Worm (Caenorhabditis elegans) whole organism, L1 larva: ENCODE results near the gene Y51A2A.6.

Experiments used
- ama-1 ChIP-seq: fragments of 150-350 bp; optimal IDR thresholded peaks from 2 replicates; lab custom pipeline; 2014
- ceh-82 ChIP-seq, 3 experiments: fragments of 150-350 bp in 1 of 3; sonication (generic microtip) in 2 of 3; optimal IDR thresholded peaks; 2 replicates each; lab custom pipeline; 2014 to 2017; ENCODE audit warnings: missing biosample characterization in 3 of 3, missing genetic modification characterization in 3 of 3
- lin-13 ChIP-seq: fragments of 150-350 bp; optimal IDR thresholded peaks from 2 replicates; lab custom pipeline; 2014; ENCODE audit warnings: missing biosample characterization, missing genetic modification reagents, missing genetic modification characterization
- lin-15B ChIP-seq: fragments of 150-350 bp; sonication (generic microtip); optimal IDR thresholded peaks from 3 replicates; lab custom pipeline; 2014; ENCODE audit warnings: missing biosample characterization, missing genetic modification characterization
- lin-35 ChIP-seq, 2 experiments: fragments of 150-350 bp; optimal IDR thresholded peaks; 2 replicates each; lab custom pipeline; 2014; ENCODE audit warnings: missing biosample characterization in 2 of 2, missing genetic modification characterization in 2 of 2, missing genetic modification reagents in 2 of 2
- mep-1 ChIP-seq: fragments of 150-350 bp; optimal IDR thresholded peaks from 2 replicates; lab custom pipeline; 2014; ENCODE audit warnings: missing biosample characterization, missing genetic modification characterization
- zag-1 ChIP-seq: fragments of 150-350 bp; optimal IDR thresholded peaks from 2 replicates; lab custom pipeline; 2014; ENCODE audit warnings: missing biosample characterization, missing genetic modification characterization
- ztf-11 ChIP-seq, 2 experiments: sonication (generic microtip); optimal IDR thresholded peaks; 2 replicates each; lab custom pipeline; 2016 to 2017; ENCODE audit warnings: missing genetic modification characterization in 2 of 2, missing biosample characterization in 1 of 2, missing compliant biosample characterization in 1 of 2

ce11 chrV:18298506-18298905 is 4.0 kb upstream of the Y51A2A.6 start, which contains the start of gene Y51A2A.5:
- no peak for TF ChIP-seq lin-15B (tag; lab: Kevin White, UChicago)
- no peak for TF ChIP-seq ztf-11 (tag; optimal IDR thresholded peaks at IDR 0.05; lab: Kevin White, UChicago)
- no peak for TF ChIP-seq zag-1 (tag; lab: Kevin White, UChicago)
- no peak for TF ChIP-seq ceh-82 (tag; optimal IDR thresholded peaks at IDR 0.05; lab: Kevin White, UChicago)
- no peak for TF ChIP-seq lin-13 (GFP tag; lab: Kevin White, UChicago)
- no peak for TF ChIP-seq lin-35 (GFP tag; optimal IDR thresholded peaks at IDR 0.05; lab: Kevin White, UChicago)
- TF ChIP-seq ama-1 (lab: Kevin White, UChicago): no peak
- TF ChIP-seq mep-1 (tag; lab: Kevin White, UChicago): no peak
